Fruit fly (Drosophila melanogaster) whole organism, embryonic: ENCODE results near the gene CG32061.
A peak's percentile ranks its signal among the peaks of the same experiment; 100 is the strongest.

Experiments used
- Bteb2 ChIP-seq: fragments of 200-800 bp; sonication (Bioruptor generic); optimal IDR thresholded peaks from 2 replicates; lab custom pipeline; 2016; ENCODE audit warnings: missing biosample characterization, missing genetic modification characterization
- CG10321 ChIP-seq: fragments of 200-800 bp; sonication (Bioruptor generic); IDR thresholded peaks from 2 replicates; pipeline ENCODE4 v1.3.6; 2022; ENCODE audit warnings: missing biosample characterization, missing genetic modification characterization
- CG14050 ChIP-seq: fragments of 200-800 bp; sonication (Bioruptor generic); IDR thresholded peaks from 3 replicates; pipeline ENCODE4 v1.3.6; 2022; ENCODE audit warnings: missing biosample characterization, missing genetic modification characterization
- CG15011 ChIP-seq: fragments of 200-800 bp; sonication (Bioruptor generic); optimal IDR thresholded peaks from 3 replicates; lab custom pipeline; 2018; ENCODE audit warnings: missing biosample characterization, mild to moderate bottlenecking, missing genetic modification characterization
- CG15269 ChIP-seq: fragments of 200-800 bp; sonication (Bioruptor generic); optimal IDR thresholded peaks from 2 replicates; lab custom pipeline; 2018; ENCODE audit warnings: missing biosample characterization, mild to moderate bottlenecking, missing genetic modification characterization, moderate library complexity
- CG17359 ChIP-seq: fragments of 200-800 bp; sonication (Bioruptor generic); optimal IDR thresholded peaks from 3 replicates; lab custom pipeline; 2018; ENCODE audit warnings: missing biosample characterization, mild to moderate bottlenecking, missing genetic modification characterization, moderate library complexity
- CG18011 ChIP-seq: fragments of 200-800 bp; sonication (Bioruptor generic); optimal IDR thresholded peaks from 2 replicates; lab custom pipeline; 2017; ENCODE audit warnings: missing biosample characterization, missing genetic modification characterization, mild to moderate bottlenecking, moderate library complexity, missing genotype
- CG43689 ChIP-seq: fragments of 200-800 bp; sonication (Bioruptor generic); IDR thresholded peaks from 2 replicates; pipeline ENCODE4 v1.3.6; 2022; ENCODE audit warnings: missing biosample characterization, missing genetic modification characterization
- CG5245 ChIP-seq: fragments of 200-800 bp; sonication (Bioruptor generic); optimal IDR thresholded peaks from 3 replicates; lab custom pipeline; 2016; ENCODE audit warnings: missing biosample characterization, missing genetic modification characterization
- CG6854 ChIP-seq: fragments of 200-800 bp; sonication (Bioruptor generic); optimal IDR thresholded peaks from 3 replicates; lab custom pipeline; 2017; ENCODE audit warnings: missing biosample characterization, mild to moderate bottlenecking, missing genetic modification characterization
- CG7271 ChIP-seq: fragments of 200-800 bp; sonication (Bioruptor generic); optimal IDR thresholded peaks from 2 replicates; lab custom pipeline; 2018; ENCODE audit warnings: missing biosample characterization, mild to moderate bottlenecking, missing genetic modification characterization, moderate library complexity
- CG7963 ChIP-seq: fragments of 200-800 bp; sonication (Bioruptor generic); IDR thresholded peaks from 3 replicates; pipeline ENCODE4 v1.3.6; 2022; ENCODE audit warnings: missing biosample characterization, missing genetic modification characterization; ENCODE audit not compliant: partially characterized antibody
- Camta ChIP-seq: fragments of 200-800 bp; sonication (Bioruptor generic); optimal IDR thresholded peaks from 2 replicates; lab custom pipeline; 2016; ENCODE audit warnings: missing biosample characterization, missing genetic modification characterization
- Chrac-16 ChIP-seq: fragments of 200-800 bp; sonication (Bioruptor generic); optimal IDR thresholded peaks from 3 replicates; lab custom pipeline; 2016; ENCODE audit warnings: missing biosample characterization, missing genetic modification characterization
- CoRest ChIP-seq: fragments of 200-800 bp; sonication (Bioruptor generic); optimal IDR thresholded peaks from 3 replicates; lab custom pipeline; 2018; ENCODE audit warnings: missing biosample characterization, mild to moderate bottlenecking, missing genetic modification characterization, moderate library complexity
- D ChIP-seq, 2 experiments: fragments of 200-800 bp in 1 of 2; fragments of >200 bp in 1 of 2; sonication (Bioruptor generic) in 1 of 2; optimal IDR thresholded peaks; 2 replicates in 1 of 2; 3 replicates in 1 of 2; lab custom pipeline; 2017; ENCODE audit warnings: mild to moderate bottlenecking in 1 of 2, missing biosample characterization in 1 of 2, missing genetic modification characterization in 1 of 2, missing genetic modification reagents in 1 of 2
- D19A ChIP-seq: fragments of 200-800 bp; optimal IDR thresholded peaks from 3 replicates; lab custom pipeline; 2019; ENCODE audit warnings: missing biosample characterization, mild to moderate bottlenecking, missing genetic modification characterization, moderate library complexity
- E2f2 ChIP-seq: fragments of 200-800 bp; sonication (Bioruptor generic); IDR thresholded peaks from 2 replicates; pipeline ENCODE4 v1.3.6; 2022; ENCODE audit warnings: missing biosample characterization, missing genetic modification characterization
- Gug ChIP-seq: fragments of 200-800 bp; sonication (Bioruptor generic); IDR thresholded peaks from 4 replicates; pipeline ENCODE4 v1.3.6; 2022; ENCODE audit warnings: missing biosample characterization, missing genetic modification characterization
- H15 ChIP-seq: fragments of 200-800 bp; sonication (Bioruptor generic); IDR thresholded peaks from 3 replicates; pipeline ENCODE4 v1.3.6; 2022; ENCODE audit warnings: missing biosample characterization, missing genetic modification characterization
- HLH4C ChIP-seq: fragments of 200-800 bp; sonication (Bioruptor generic); IDR thresholded peaks from 3 replicates; pipeline ENCODE4 v1.3.6; 2022; ENCODE audit warnings: missing biosample characterization, missing genetic modification characterization; ENCODE audit not compliant: partially characterized antibody
- Hr78 ChIP-seq, 2 experiments: fragments of 200-800 bp in 1 of 2; fragments of >200 bp in 1 of 2; sonication (Bioruptor generic) in 1 of 2; optimal IDR thresholded peaks; 2 replicates each; lab custom pipeline; 2017 to 2019; ENCODE audit warnings: missing biosample characterization in 2 of 2, missing genetic modification characterization in 2 of 2, mild to moderate bottlenecking in 1 of 2, moderate library complexity in 1 of 2
- Max ChIP-seq: fragments of 200-800 bp; sonication (Bioruptor generic); optimal IDR thresholded peaks from 2 replicates; lab custom pipeline; 2016; ENCODE audit warnings: missing biosample characterization, mild to moderate bottlenecking, missing genetic modification characterization
- Nf-YB ChIP-seq: fragments of 200-800 bp; sonication (Bioruptor generic); optimal IDR thresholded peaks from 3 replicates; lab custom pipeline; 2019; ENCODE audit warnings: missing biosample characterization, mild to moderate bottlenecking, missing genetic modification characterization, moderate library complexity
- NfI ChIP-seq: fragments of 200-800 bp; sonication (Bioruptor generic); optimal IDR thresholded peaks from 3 replicates; lab custom pipeline; 2018; ENCODE audit warnings: missing biosample characterization, mild to moderate bottlenecking, missing genetic modification characterization, moderate library complexity
- Oli ChIP-seq: fragments of 200-800 bp; sonication (Bioruptor generic); optimal IDR thresholded peaks from 2 replicates; lab custom pipeline; 2018; ENCODE audit warnings: missing biosample characterization, mild to moderate bottlenecking, missing genetic modification characterization, moderate library complexity
- Optix ChIP-seq: fragments of 200-800 bp; sonication (Bioruptor generic); IDR thresholded peaks from 3 replicates; pipeline ENCODE4 v1.3.6; 2022; ENCODE audit warnings: missing biosample characterization, missing genetic modification characterization
- Ssrp ChIP-seq: fragments of 200-800 bp; sonication (Bioruptor generic); optimal IDR thresholded peaks from 2 replicates; lab custom pipeline; 2018; ENCODE audit warnings: missing biosample characterization, mild to moderate bottlenecking, missing genetic modification characterization, moderate library complexity
- Stat92E ChIP-seq, 3 experiments: fragments of >200 bp in 2 of 3; fragments of 200-800 bp in 1 of 3; sonication (Bioruptor generic) in 1 of 3; optimal IDR thresholded peaks; 2 replicates each; lab custom pipeline; 2017 to 2019; ENCODE audit warnings: missing biosample characterization in 3 of 3, missing genetic modification characterization in 3 of 3, mild to moderate bottlenecking in 1 of 3, moderate library complexity in 1 of 3
- ash1 ChIP-seq: fragments of 200-800 bp; sonication (Bioruptor generic); optimal IDR thresholded peaks from 2 replicates; lab custom pipeline; 2018; ENCODE audit warnings: missing biosample characterization, mild to moderate bottlenecking, missing genetic modification characterization
- btn ChIP-seq: fragments of 200-800 bp; sonication (Bioruptor generic); optimal IDR thresholded peaks from 2 replicates; lab custom pipeline; 2016; ENCODE audit warnings: missing biosample characterization, missing genetic modification characterization
- chinmo ChIP-seq: fragments of 200-800 bp; sonication (Bioruptor generic); IDR thresholded peaks from 4 replicates; pipeline ENCODE4 v1.3.6; 2022; ENCODE audit warnings: missing biosample characterization, missing genetic modification characterization; ENCODE audit not compliant: partially characterized antibody
- corto ChIP-seq: fragments of 200-800 bp; sonication (Bioruptor generic); optimal IDR thresholded peaks from 2 replicates; lab custom pipeline; 2016; ENCODE audit warnings: missing biosample characterization, mild to moderate bottlenecking, missing genetic modification characterization, moderate library complexity
- cwo ChIP-seq: fragments of 200-800 bp; sonication (Bioruptor generic); optimal IDR thresholded peaks from 3 replicates; lab custom pipeline; 2017; ENCODE audit warnings: missing biosample characterization, missing genetic modification characterization, mild to moderate bottlenecking, moderate library complexity, missing genetic modification reagents
- ems ChIP-seq: fragments of 200-800 bp; sonication (Bioruptor generic); optimal IDR thresholded peaks from 3 replicates; lab custom pipeline; 2016; ENCODE audit warnings: missing biosample characterization, missing genetic modification characterization
- ewg ChIP-seq: fragments of 200-800 bp; sonication (Bioruptor generic); optimal IDR thresholded peaks from 3 replicates; lab custom pipeline; 2017; ENCODE audit warnings: mild to moderate bottlenecking, missing biosample characterization, missing genetic modification reagents, missing genetic modification characterization
- eyg ChIP-seq: fragments of 200-800 bp; sonication (Bioruptor generic); optimal IDR thresholded peaks from 3 replicates; lab custom pipeline; 2016; ENCODE audit warnings: missing biosample characterization, missing genetic modification characterization
- gem ChIP-seq: fragments of 200-800 bp; sonication (Bioruptor generic); optimal IDR thresholded peaks from 2 replicates; lab custom pipeline; 2019; ENCODE audit warnings: missing biosample characterization, mild to moderate bottlenecking, missing genetic modification characterization, moderate library complexity
- ham ChIP-seq: fragments of 200-800 bp; sonication (Bioruptor generic); IDR thresholded peaks from 2 replicates; pipeline ENCODE4 v1.3.6; 2022; ENCODE audit warnings: missing biosample characterization, missing genetic modification characterization
- jing ChIP-seq: fragments of 200-800 bp; sonication (Bioruptor generic); optimal IDR thresholded peaks from 2 replicates; lab custom pipeline; 2018; ENCODE audit warnings: missing biosample characterization, mild to moderate bottlenecking, missing genetic modification characterization
- mirr ChIP-seq: fragments of 200-800 bp; sonication (Bioruptor generic); optimal IDR thresholded peaks from 3 replicates; lab custom pipeline; 2018; ENCODE audit warnings: missing biosample characterization, mild to moderate bottlenecking, missing genetic modification characterization
- org-1 ChIP-seq: fragments of 200-800 bp; sonication (Bioruptor generic); optimal IDR thresholded peaks from 2 replicates; lab custom pipeline; 2017; ENCODE audit warnings: missing biosample characterization, missing genetic modification characterization
- pho ChIP-seq: fragments of 200-800 bp; sonication (Bioruptor generic); optimal IDR thresholded peaks from 2 replicates; lab custom pipeline; 2016; ENCODE audit warnings: missing biosample characterization, missing genetic modification characterization
- schlank ChIP-seq: fragments of 200-800 bp; sonication (Bioruptor generic); optimal IDR thresholded peaks from 2 replicates; lab custom pipeline; 2018; ENCODE audit warnings: missing biosample characterization, mild to moderate bottlenecking, missing genetic modification characterization
- slbo ChIP-seq: fragments of 200-800 bp; sonication (Bioruptor generic); IDR thresholded peaks from 2 replicates; pipeline ENCODE4 v1.3.6; 2022; ENCODE audit warnings: missing biosample characterization, missing genetic modification characterization
- sr ChIP-seq: fragments of 200-800 bp; sonication (Bioruptor generic); IDR thresholded peaks from 3 replicates; pipeline ENCODE4 v1.3.6; 2022; ENCODE audit warnings: missing biosample characterization, missing genetic modification characterization
- tap ChIP-seq: fragments of 200-800 bp; optimal IDR thresholded peaks from 3 replicates; lab custom pipeline; 2019; ENCODE audit warnings: missing biosample characterization, mild to moderate bottlenecking, missing genetic modification characterization, moderate library complexity
- vfl ChIP-seq: fragments of 200-800 bp; sonication (Bioruptor generic); optimal IDR thresholded peaks from 2 replicates; lab custom pipeline; 2016; ENCODE audit warnings: missing biosample characterization, missing genetic modification characterization
- vvl ChIP-seq: fragments of 200-800 bp; sonication (Bioruptor generic); IDR thresholded peaks from 2 replicates; pipeline ENCODE4 v1.3.6; 2022; ENCODE audit warnings: missing biosample characterization, missing genetic modification characterization

Gene CG32061

DNA sequence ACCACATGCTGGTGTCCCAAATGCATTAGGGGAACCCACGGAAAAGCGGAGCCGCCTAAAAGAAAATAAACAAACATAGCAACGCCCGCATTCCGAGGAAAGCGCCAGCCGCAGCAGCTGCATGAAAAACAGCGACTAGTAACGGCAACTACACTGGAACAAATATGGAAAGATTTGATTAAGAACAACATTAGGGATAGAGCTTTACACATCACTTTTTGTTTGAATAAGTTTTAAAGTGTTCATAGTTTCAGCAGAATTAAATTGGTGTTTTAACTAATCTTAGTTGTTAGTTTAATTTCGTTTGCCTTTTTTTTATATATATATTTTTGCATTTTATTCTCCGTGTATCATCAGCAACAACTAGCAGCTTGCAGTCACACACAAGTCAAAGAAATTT lies 35.6 kb upstream of the CG32061 start (continued):
- TF ChIP-seq Oli (tag; lab: Kevin White, UChicago) = peak; percentile 72
- peak; percentile 7 for TF ChIP-seq CG5245 (GFP tag; lab: Kevin White, UChicago)
- no peak for TF ChIP-seq CG7963
- no peak for TF ChIP-seq CG7271 (tag; lab: Kevin White, UChicago)
- TF ChIP-seq vvl (GFP tag; lab: Robert Waterston, UW) = no peak; the same call in 1 of the 2 replicates
- no peak for TF ChIP-seq Camta (GFP tag; lab: Kevin White, UChicago)
- no peak for TF ChIP-seq CG43689
- no peak for TF ChIP-seq Bteb2 (GFP tag; lab: Kevin White, UChicago)
- TF ChIP-seq CoRest = peak; percentile 51
- no peak for TF ChIP-seq corto
- no peak for TF ChIP-seq CG6854 (GFP tag; lab: Kevin White, UChicago)
- TF ChIP-seq sr (GFP tag; lab: Robert Waterston, UW) = no peak

DNA sequence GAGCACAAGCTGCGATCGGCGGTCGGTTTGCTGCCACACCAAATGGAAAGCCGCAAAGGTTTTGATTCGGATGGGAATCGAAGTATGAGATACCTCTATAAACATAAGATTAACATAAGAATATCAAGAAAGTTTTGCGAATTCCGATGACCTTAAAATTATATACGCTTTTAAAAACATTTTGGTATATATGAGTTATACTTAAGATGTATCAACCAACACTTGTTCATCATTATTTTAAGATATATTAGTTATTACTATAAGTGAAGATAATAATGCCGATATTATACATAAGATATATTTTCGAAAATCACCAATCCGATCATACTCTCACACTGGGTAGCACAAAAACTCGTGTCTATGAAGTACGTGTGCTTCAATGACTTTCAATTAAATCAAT lies 34.9 kb upstream of the CG32061 start:
- TF ChIP-seq D (optimal IDR thresholded peaks at IDR 0.05; lab: Kevin White, UChicago) (no peak), D (GFP tag; optimal IDR thresholded peaks at IDR 0.05; lab: Kevin White, UChicago) (no peak), Hr78 (GFP tag; optimal IDR thresholded peaks at IDR 0.05; lab: Kevin White, UChicago) (no peak), slbo (no peak), ewg (peak; percentile 42), CG15269 (tag; lab: Kevin White, UChicago) (peak; percentile 55), jing (GFP tag; lab: Kevin White, UChicago) (peak; percentile 7), vfl (GFP tag; lab: Kevin White, UChicago) (no peak), HLH4C (GFP tag; lab: Robert Waterston, UW) (no peak), Stat92E (GFP tag; optimal IDR thresholded peaks at IDR 0.05; lab: Kevin White, UChicago) (no peak), Gug (no peak), CG7963 (no peak), H15 (GFP tag; lab: Robert Waterston, UW) (no peak), Max (GFP tag; lab: Kevin White, UChicago) (no peak), btn (GFP tag; lab: Kevin White, UChicago) (no peak), E2f2 (no peak), cwo (peak; percentile 30), gem (tag; lab: Kevin White, UChicago) (peak; percentile 74), Chrac-16 (GFP tag; lab: Kevin White, UChicago) (no peak), CG14050 (no peak), CG15011 (no peak), pho (GFP tag; lab: Kevin White, UChicago) (no peak), eyg (no peak), CG10321 (no peak), Optix (no peak), D19A (peak; percentile 63), chinmo (no peak), mirr (GFP tag; lab: Kevin White, UChicago) (no peak), ems (no peak), CG17359 (tag; lab: Kevin White, UChicago) (peak; percentile 21), Ssrp (tag; lab: Kevin White, UChicago) (peak; percentile 64), schlank (no peak), ham (GFP tag; lab: Robert Waterston, UW) (no peak), CG18011 (GFP tag; lab: Kevin White, UChicago) (no peak), Nf-YB (no peak), NfI (GFP tag; lab: Kevin White, UChicago) (no peak), org-1 (GFP tag; lab: Kevin White, UChicago) (no peak), ash1 (GFP tag; lab: Kevin White, UChicago) (no peak), tap (peak; percentile 24)
